Fruit fly (Drosophila melanogaster): Measurements from ENCODE around the gene CG33290.

CG33290 gene

dm6 chr3L:21515823-21516715 lies 26.1 kb upstream of the CG33290 start, which contains the start of the genes SAK and Cdk12 (continued):
- peak; percentile 90 for TF ChIP-seq CG9932 (GFP tag; IDR thresholded peaks at IDR 0.05)
- TF ChIP-seq CG4617 (GFP tag; optimal IDR thresholded peaks at IDR 0.05; ENCODE audit: borderline replicate concordance), result peak; percentile 80
- peak; percentile 71; the same call in 1 of the 2 replicates for TF ChIP-seq CG10366 (GFP tag; IDR thresholded peaks at IDR 0.05)
- TF ChIP-seq Vsx1 (GFP tag; optimal IDR thresholded peaks at IDR 0.05), result peak; percentile 82
- TF ChIP-seq Ssrp (tag; optimal IDR thresholded peaks at IDR 0.05), result peak; percentile 86
- TF ChIP-seq CG13287 (GFP tag; IDR thresholded peaks at IDR 0.05; ENCODE audit: partially characterized antibody), result peak; percentile 59
- TF ChIP-seq CG18619 (GFP tag; optimal IDR thresholded peaks at IDR 0.05), result peak; percentile 87
- no peak for TF ChIP-seq Sin3A (optimal IDR thresholded peaks at IDR 0.05)
- TF ChIP-seq tup (GFP tag; optimal IDR thresholded peaks at IDR 0.05), result peak; percentile 77
- TF ChIP-seq CG14965 (GFP tag; optimal IDR thresholded peaks at IDR 0.05; ENCODE audit: borderline replicate concordance), result no peak
- peak; percentile 87 for TF ChIP-seq zen (tag; optimal IDR thresholded peaks at IDR 0.05)
- peak; percentile 82 for TF ChIP-seq E2f1 (GFP tag; IDR thresholded peaks at IDR 0.05)
- peak; percentile 75 for TF ChIP-seq CG14014 (GFP tag; IDR thresholded peaks at IDR 0.05)
- peak; percentile 69 for TF ChIP-seq exex (tag; optimal IDR thresholded peaks at IDR 0.05)
- peak; percentile 69 for TF ChIP-seq YL-1 (GFP tag; optimal IDR thresholded peaks at IDR 0.05)
- peak; percentile 82 for TF ChIP-seq CG8290 (GFP tag; optimal IDR thresholded peaks at IDR 0.05)
- TF ChIP-seq CG8290 (tag; optimal IDR thresholded peaks at IDR 0.05), result peak; percentile 58 to 62
- no peak for TF ChIP-seq CG12236 (GFP tag; optimal IDR thresholded peaks at IDR 0.05)
- peak; percentile 80 for TF ChIP-seq Six4 (GFP tag; optimal IDR thresholded peaks at IDR 0.05)
- peak; percentile 90 for TF ChIP-seq CG9727 (GFP tag; optimal IDR thresholded peaks at IDR 0.05)
- TF ChIP-seq Mad (GFP tag; optimal IDR thresholded peaks at IDR 0.05), result peak; percentile 43
- peak; percentile 89 for TF ChIP-seq CG8924 (tag; optimal IDR thresholded peaks at IDR 0.05)
- peak; percentile 78; the same call in 1 of the 2 replicates for TF ChIP-seq Ada2b (GFP tag; IDR thresholded peaks at IDR 0.05)
- TF ChIP-seq CG7987 (GFP tag; optimal IDR thresholded peaks at IDR 0.05), result peak; percentile 52
- TF ChIP-seq sens-2 (GFP tag; IDR thresholded peaks at IDR 0.05), result peak; percentile 48; the same call in 1 of the 2 replicates
- TF ChIP-seq kah (GFP tag; optimal IDR thresholded peaks at IDR 0.05), result peak; percentile 65
- TF ChIP-seq ap (GFP tag; IDR thresholded peaks at IDR 0.05), result 0 out of 2 replicates have a peak, but pooled peaks have one; percentile 59
- TF ChIP-seq Sox100B (GFP tag; optimal IDR thresholded peaks at IDR 0.05), result peak; percentile 89
- TF ChIP-seq CG7963 (GFP tag; IDR thresholded peaks at IDR 0.05; ENCODE audit: partially characterized antibody), result 0 out of 3 replicates have a peak, but pooled peaks have one; percentile 32
- peak; percentile 67 for TF ChIP-seq wor (GFP tag; IDR thresholded peaks at IDR 0.05)
- TF ChIP-seq mld (GFP tag; IDR thresholded peaks at IDR 0.05; ENCODE audit: partially characterized antibody), result no peak
- peak; percentile 71 for TF ChIP-seq Antp (GFP tag; optimal IDR thresholded peaks at IDR 0.05)
- TF ChIP-seq CG6254 (GFP tag; optimal IDR thresholded peaks at IDR 0.05), result peak; percentile 76
- peak; percentile 69 for TF ChIP-seq Sry-δ (GFP tag; optimal IDR thresholded peaks at IDR 0.05)
- TF ChIP-seq CG1024 (GFP tag; IDR thresholded peaks at IDR 0.05), result peak; percentile 77
- TF ChIP-seq CG15269 (tag; optimal IDR thresholded peaks at IDR 0.05), result peak; percentile 88
- TF ChIP-seq CG11247 (GFP tag; IDR thresholded peaks at IDR 0.05), result peak; percentile 77
- peak; percentile 72 for TF ChIP-seq ken (GFP tag; IDR thresholded peaks at IDR 0.05)
- TF ChIP-seq CG10959 (GFP tag; IDR thresholded peaks at IDR 0.05), result no peak; the same call in 1 of the 2 replicates
- TF ChIP-seq fu2 (GFP tag; optimal IDR thresholded peaks at IDR 0.05), result peak; percentile 67
- peak; percentile 81; the same call in 2 of the 3 replicates for TF ChIP-seq CG2889 (GFP tag; IDR thresholded peaks at IDR 0.05)
- TF ChIP-seq CG18599 (GFP tag; optimal IDR thresholded peaks at IDR 0.05), result peak; percentile 89
- TF ChIP-seq ara (GFP tag; IDR thresholded peaks at IDR 0.05), result peak; percentile 74
- TF ChIP-seq CG8388 (GFP tag; optimal IDR thresholded peaks at IDR 0.05), result peak; percentile 78
- TF ChIP-seq sd (tag; optimal IDR thresholded peaks at IDR 0.05), result peak; percentile 43
- peak; percentile 52 for TF ChIP-seq amos (GFP tag; IDR thresholded peaks at IDR 0.05; ENCODE audit: partially characterized antibody)
- TF ChIP-seq fd96Cb (tag; optimal IDR thresholded peaks at IDR 0.05), result peak; percentile 76
- TF ChIP-seq klu (GFP tag; IDR thresholded peaks at IDR 0.05), result peak; percentile 81

Measured in whole organism, embryonic.